Worm (Caenorhabditis elegans) whole organism, late embryonic: Measurements from ENCODE around the gene agt-2.

Experiments
- C08G9.2 ChIP-seq: sonication (generic microtip); optimal IDR thresholded peaks from 2 replicates; lab custom pipeline; 2016; ENCODE audit warnings: mild to moderate bottlenecking, missing genetic modification characterization, moderate library complexity, missing compliant biosample characterization
- C38D4.7 ChIP-seq: fragments of 200-800 bp; sonication (Bioruptor generic); optimal IDR thresholded peaks from 2 replicates; lab custom pipeline; 2018; ENCODE audit warnings: mild to moderate bottlenecking, missing genetic modification characterization, moderate library complexity, missing compliant biosample characterization
- F13H6.1 ChIP-seq: sonication (generic microtip); optimal IDR thresholded peaks from 2 replicates; lab custom pipeline; 2016; ENCODE audit warnings: missing genetic modification characterization, missing compliant biosample characterization
- K02D7.2 ChIP-seq: sonication (generic microtip); optimal IDR thresholded peaks from 2 replicates; lab custom pipeline; 2017; ENCODE audit warnings: mild to moderate bottlenecking, missing genetic modification characterization, missing compliant biosample characterization
- K09A11.1 ChIP-seq: sonication (generic microtip); optimal IDR thresholded peaks from 2 replicates; lab custom pipeline; 2017; ENCODE audit warnings: antibody characterized with exemption, mild to moderate bottlenecking, missing genetic modification characterization, missing compliant biosample characterization; ENCODE audit not compliant: insufficient read depth
- ceh-14 ChIP-seq: sonication (generic microtip); optimal IDR thresholded peaks from 2 replicates; lab custom pipeline; 2016; ENCODE audit warnings: missing genotype, missing genetic modification characterization, missing compliant biosample characterization
- ceh-2 ChIP-seq: sonication (generic microtip); optimal IDR thresholded peaks from 2 replicates; lab custom pipeline; 2016; ENCODE audit warnings: missing genotype, missing genetic modification characterization, missing compliant biosample characterization
- ceh-22 ChIP-seq: sonication (generic microtip); optimal IDR thresholded peaks from 2 replicates; lab custom pipeline; 2017; ENCODE audit warnings: missing biosample characterization, missing genetic modification characterization
- ceh-30 ChIP-seq: fragments of 150-350 bp; optimal IDR thresholded peaks from 2 replicates; lab custom pipeline; 2014; ENCODE audit warnings: missing biosample characterization, missing genetic modification characterization
- che-1 ChIP-seq: sonication (generic microtip); optimal IDR thresholded peaks from 2 replicates; lab custom pipeline; 2016; ENCODE audit warnings: mild to moderate bottlenecking, missing genetic modification characterization, missing compliant biosample characterization
- dmd-4 ChIP-seq: sonication (generic microtip); optimal IDR thresholded peaks from 2 replicates; lab custom pipeline; 2016; ENCODE audit warnings: borderline replicate concordance, missing genetic modification characterization, missing compliant biosample characterization
- elt-2 ChIP-seq: sonication (generic microtip); optimal IDR thresholded peaks from 2 replicates; lab custom pipeline; 2016; ENCODE audit warnings: missing genetic modification reagents, missing genetic modification characterization, missing compliant biosample characterization
- elt-4 ChIP-seq: sonication (generic microtip); optimal IDR thresholded peaks from 2 replicates; lab custom pipeline; 2016; ENCODE audit warnings: missing genetic modification characterization, missing compliant biosample characterization
- ets-4 ChIP-seq: sonication (generic microtip); optimal IDR thresholded peaks from 2 replicates; lab custom pipeline; 2016; ENCODE audit warnings: missing genetic modification characterization, missing compliant biosample characterization
- eyg-1 ChIP-seq: sonication (generic microtip); optimal IDR thresholded peaks from 2 replicates; lab custom pipeline; 2016; ENCODE audit warnings: missing genotype, missing genetic modification characterization, missing compliant biosample characterization
- fax-1 ChIP-seq: sonication (generic microtip); optimal IDR thresholded peaks from 2 replicates; lab custom pipeline; 2016; ENCODE audit warnings: missing genotype, missing genetic modification characterization, missing compliant biosample characterization
- fkh-10 ChIP-seq: fragments of 150-350 bp; optimal IDR thresholded peaks from 2 replicates; lab custom pipeline; 2014; ENCODE audit warnings: missing biosample characterization, missing genetic modification reagents, missing genetic modification characterization
- fkh-6 ChIP-seq: sonication (generic microtip); optimal IDR thresholded peaks from 2 replicates; lab custom pipeline; 2016; ENCODE audit warnings: missing genetic modification characterization, missing compliant biosample characterization
- gmeb-2 ChIP-seq: sonication (generic microtip); optimal IDR thresholded peaks from 2 replicates; lab custom pipeline; 2016; ENCODE audit warnings: missing genetic modification characterization, inconsistent platforms, missing compliant biosample characterization
- hlh-30 ChIP-seq: sonication (generic microtip); optimal IDR thresholded peaks from 2 replicates; lab custom pipeline; 2017; ENCODE audit warnings: antibody characterized with exemption, missing genetic modification characterization, missing compliant biosample characterization; ENCODE audit not compliant: insufficient read depth
- hlh-6 ChIP-seq: sonication (generic microtip); optimal IDR thresholded peaks from 2 replicates; lab custom pipeline; 2016; ENCODE audit warnings: missing genotype, missing genetic modification characterization, missing compliant biosample characterization
- lim-6 ChIP-seq: sonication (generic microtip); optimal IDR thresholded peaks from 2 replicates; lab custom pipeline; 2016; ENCODE audit warnings: missing genetic modification characterization, missing compliant biosample characterization
- lin-11 ChIP-seq: fragments of 200-800 bp; sonication (Bioruptor generic); optimal IDR thresholded peaks from 2 replicates; lab custom pipeline; 2018; ENCODE audit warnings: mild to moderate bottlenecking, missing genetic modification characterization, missing compliant biosample characterization
- nhr-11 ChIP-seq: fragments of 150-350 bp; optimal IDR thresholded peaks from 2 replicates; lab custom pipeline; 2014; ENCODE audit warnings: missing biosample characterization, missing genetic modification characterization
- nhr-232 ChIP-seq: sonication (generic microtip); optimal IDR thresholded peaks from 2 replicates; lab custom pipeline; 2016; ENCODE audit warnings: missing genetic modification characterization, missing compliant biosample characterization
- npax-4 ChIP-seq: sonication (generic microtip); optimal IDR thresholded peaks from 2 replicates; lab custom pipeline; 2016; ENCODE audit warnings: missing genetic modification characterization, missing compliant biosample characterization
- odd-2 ChIP-seq: sonication (generic microtip); optimal IDR thresholded peaks from 2 replicates; lab custom pipeline; 2017; ENCODE audit warnings: antibody characterized with exemption, mild to moderate bottlenecking, missing genetic modification characterization, missing compliant biosample characterization
- pag-3 ChIP-seq: sonication (generic microtip); optimal IDR thresholded peaks from 2 replicates; lab custom pipeline; 2016; ENCODE audit warnings: missing compliant biosample characterization, missing genetic modification characterization, borderline replicate concordance
- pat-9 ChIP-seq: fragments of 200-800 bp; sonication (Bioruptor generic); optimal IDR thresholded peaks from 2 replicates; lab custom pipeline; 2018; ENCODE audit warnings: mild to moderate bottlenecking, missing genetic modification characterization, moderate library complexity, missing compliant biosample characterization
- pax-1 ChIP-seq: fragments of 150-350 bp; optimal IDR thresholded peaks from 2 replicates; lab custom pipeline; 2014; ENCODE audit warnings: missing biosample characterization, missing genetic modification characterization
- pha-4 ChIP-seq: fragments of 150-350 bp; optimal IDR thresholded peaks from 2 replicates; lab custom pipeline; 2018; ENCODE audit warnings: missing biosample characterization, missing genetic modification reagents, missing genetic modification characterization
- pqm-1 ChIP-seq: sonication (generic microtip); optimal IDR thresholded peaks from 2 replicates; lab custom pipeline; 2016; ENCODE audit warnings: missing genetic modification characterization, missing compliant biosample characterization
- pros-1 ChIP-seq: fragments of 150-350 bp; optimal IDR thresholded peaks from 2 replicates; lab custom pipeline; 2014; ENCODE audit warnings: missing biosample characterization, missing genetic modification reagents, missing genetic modification characterization
- ref-2 ChIP-seq: sonication (generic microtip); optimal IDR thresholded peaks from 2 replicates; lab custom pipeline; 2016; ENCODE audit warnings: missing genetic modification characterization, missing compliant biosample characterization
- rnt-1 ChIP-seq: sonication (generic microtip); optimal IDR thresholded peaks from 2 replicates; lab custom pipeline; 2016; ENCODE audit warnings: missing genetic modification characterization, missing compliant biosample characterization
- sox-4 ChIP-seq: sonication (generic microtip); optimal IDR thresholded peaks from 2 replicates; lab custom pipeline; 2017; ENCODE audit warnings: mild to moderate bottlenecking, missing genetic modification characterization, inconsistent platforms, missing compliant biosample characterization
- syd-9 ChIP-seq: sonication (generic microtip); optimal IDR thresholded peaks from 2 replicates; lab custom pipeline; 2016; ENCODE audit warnings: mild to moderate bottlenecking, missing genetic modification characterization, moderate library complexity, missing compliant biosample characterization
- tbx-2 ChIP-seq: sonication (generic microtip); optimal IDR thresholded peaks from 2 replicates; lab custom pipeline; 2016; ENCODE audit warnings: missing genetic modification characterization, missing compliant biosample characterization
- tbx-7 ChIP-seq: sonication (generic microtip); optimal IDR thresholded peaks from 2 replicates; lab custom pipeline; 2016; ENCODE audit warnings: missing genotype, missing genetic modification characterization, missing compliant biosample characterization
- ttx-3 ChIP-seq: sonication (generic microtip); optimal IDR thresholded peaks from 2 replicates; lab custom pipeline; 2016; ENCODE audit warnings: missing genetic modification reagents, missing genetic modification characterization, missing compliant biosample characterization
- unc-42 ChIP-seq: sonication (generic microtip); optimal IDR thresholded peaks from 2 replicates; lab custom pipeline; 2016; ENCODE audit warnings: missing genotype, missing genetic modification characterization, missing compliant biosample characterization
- unc-55 ChIP-seq: sonication (generic microtip); optimal IDR thresholded peaks from 2 replicates; lab custom pipeline; 2017; ENCODE audit warnings: missing biosample characterization, missing genetic modification reagents, missing genetic modification characterization

agt-2 gene

ce11 chrII:5336035-5336376 lies 37.6 kb downstream of the agt-2 start (continued):
- peak; percentile 9 for TF ChIP-seq C08G9.2 (tag; lab: Kevin White, UChicago)
- no peak for TF ChIP-seq gmeb-2
- TF ChIP-seq lin-11 (tag; lab: Kevin White, UChicago) = no peak
- peak; percentile 57 for TF ChIP-seq hlh-6
- no peak for TF ChIP-seq ceh-22 (tag; lab: Kevin White, UChicago)
- no peak for TF ChIP-seq ceh-30 (tag; lab: Kevin White, UChicago)
- no peak for TF ChIP-seq odd-2 (tag; lab: Kevin White, UChicago)
- no peak for TF ChIP-seq fax-1 (tag; lab: Kevin White, UChicago)
- no peak for TF ChIP-seq hlh-30 (tag; lab: Kevin White, UChicago)
- peak; percentile 16 for TF ChIP-seq F13H6.1 (tag; lab: Kevin White, UChicago)
- TF ChIP-seq K09A11.1 (tag; lab: Kevin White, UChicago) = no peak
- no peak for TF ChIP-seq rnt-1 (tag; lab: Kevin White, UChicago)
- no peak for TF ChIP-seq syd-9
- TF ChIP-seq ceh-14 = peak; percentile 24
- no peak for TF ChIP-seq elt-2 (tag; lab: Kevin White, UChicago)
- no peak for TF ChIP-seq nhr-11 (tag; lab: Kevin White, UChicago)
- TF ChIP-seq tbx-2 = peak; percentile 40
- no peak for TF ChIP-seq tbx-7 (tag; lab: Kevin White, UChicago)
- no peak for TF ChIP-seq pat-9
- no peak for TF ChIP-seq fkh-6 (tag; lab: Kevin White, UChicago)
- TF ChIP-seq pax-1 = no peak
- TF ChIP-seq pros-1 (tag; lab: Kevin White, UChicago) = no peak
- peak; percentile 11 for TF ChIP-seq ref-2 (tag; lab: Kevin White, UChicago)
- no peak for TF ChIP-seq npax-4
- TF ChIP-seq pqm-1 = no peak
- TF ChIP-seq K02D7.2 = no peak
- peak; percentile 42 for TF ChIP-seq unc-55 (GFP tag; lab: Kevin White, UChicago)
- no peak for TF ChIP-seq lim-6
- TF ChIP-seq ceh-2 (tag; lab: Kevin White, UChicago) = no peak
- peak; percentile 58 for TF ChIP-seq unc-42 (tag; lab: Kevin White, UChicago)
- no peak for TF ChIP-seq C38D4.7 (GFP tag; lab: Kevin White, UChicago)
- no peak for TF ChIP-seq pha-4 (tag; lab: Kevin White, UChicago)
- no peak for TF ChIP-seq dmd-4 (tag; lab: Kevin White, UChicago)
- no peak for TF ChIP-seq eyg-1
- TF ChIP-seq nhr-232 (tag; lab: Kevin White, UChicago) = no peak
- TF ChIP-seq ets-4 (tag; lab: Kevin White, UChicago) = no peak

DNA sequence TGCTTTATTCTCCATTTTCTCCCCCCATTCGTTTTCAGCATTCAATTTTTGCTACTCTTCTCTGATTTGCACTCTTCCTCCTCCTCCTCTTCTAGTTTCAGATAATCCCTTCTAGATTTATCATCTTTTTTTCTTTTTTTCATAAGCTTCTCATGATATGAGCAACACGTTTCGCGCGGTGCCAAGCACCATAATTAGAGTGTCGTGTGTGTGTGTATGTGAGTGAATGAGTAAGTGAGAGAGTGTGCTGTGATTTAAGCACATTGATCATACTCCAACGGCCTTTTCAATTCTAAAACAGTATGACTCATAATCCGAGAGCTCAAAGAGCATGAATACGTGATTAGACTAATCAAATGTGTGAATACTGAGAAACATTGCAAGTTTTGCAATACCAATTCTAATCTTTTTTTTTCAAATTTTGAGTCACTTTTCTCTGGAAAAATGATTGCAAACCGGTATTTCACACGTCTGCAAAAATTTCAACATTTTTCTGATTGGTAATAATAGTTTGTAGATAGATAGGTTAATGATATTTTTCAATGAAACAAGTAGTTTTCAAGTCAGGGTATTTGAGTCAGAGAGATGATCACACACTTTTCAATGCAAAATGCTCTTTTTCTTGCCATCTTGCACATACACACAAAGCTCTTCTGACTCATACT lies 38.1 kb downstream of the agt-2 start:
- TF ChIP-seq ttx-3 (no peak), K09A11.1 (tag; lab: Kevin White, UChicago) (no peak), fkh-6 (tag; lab: Kevin White, UChicago) (no peak), lim-6 (no peak), nhr-11 (tag; lab: Kevin White, UChicago) (no peak), ref-2 (tag; lab: Kevin White, UChicago) (no peak), fkh-10 (GFP tag; lab: Kevin White, UChicago) (no peak)

DNA sequence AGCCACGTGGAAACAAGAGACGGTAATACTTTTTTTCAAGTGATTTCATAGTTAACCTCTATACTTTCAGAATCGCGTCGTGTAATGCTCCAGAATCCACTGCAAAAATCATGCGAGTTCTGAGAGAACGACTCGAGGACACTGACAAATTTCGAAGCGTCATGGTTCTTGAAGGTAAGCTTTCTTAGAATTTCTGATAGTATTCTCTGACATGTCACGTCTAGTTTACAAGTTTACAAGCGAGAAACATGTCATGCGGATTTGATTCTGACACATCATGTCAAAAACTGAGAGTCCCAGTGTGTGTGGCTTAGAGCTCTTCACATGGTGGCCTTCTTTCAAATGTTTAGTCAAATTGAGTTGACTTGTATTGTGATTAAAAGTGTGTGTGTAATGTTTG lies 39.0 kb downstream of the agt-2 start:
- TF ChIP-seq ceh-2 (tag; lab: Kevin White, UChicago) (no peak), pag-3 (tag; lab: Kevin White, UChicago) (no peak), elt-4 (no peak), K09A11.1 (tag; lab: Kevin White, UChicago) (no peak), sox-4 (tag; lab: Kevin White, UChicago) (no peak), che-1 (no peak), ref-2 (tag; lab: Kevin White, UChicago) (no peak), npax-4 (no peak)
- TF ChIP-seq, all 69 proteins: peak for 0
